Fruit fly (Drosophila melanogaster) whole organism: ENCODE results near the gene papi.

Experiments
- CG8478 ChIP-seq: fragments of >200 bp; optimal IDR thresholded peaks from 2 replicates; lab custom pipeline; 2018; ENCODE audit warnings: inconsistent platforms
- Dll ChIP-seq: fragments of >200 bp; optimal IDR thresholded peaks from 2 replicates; lab custom pipeline; 2017
- EcR ChIP-seq, 2 experiments: fragments of >200 bp; optimal IDR thresholded peaks; 2 replicates each; lab custom pipeline; 2017; ENCODE audit warnings: missing biosample characterization in 2 of 2, missing genetic modification characterization in 2 of 2, missing genetic modification reagents in 2 of 2
- pan ChIP-seq: fragments of >200 bp; optimal IDR thresholded peaks from 2 replicates; lab custom pipeline; 2017
- psq ChIP-seq: fragments of >200 bp; optimal IDR thresholded peaks from 2 replicates; lab custom pipeline; 2017
- usp ChIP-seq: fragments of >200 bp; optimal IDR thresholded peaks from 2 replicates; lab custom pipeline; 2017; ENCODE audit warnings: missing biosample characterization, missing genetic modification characterization, mixed read lengths

The papi gene

DNA sequence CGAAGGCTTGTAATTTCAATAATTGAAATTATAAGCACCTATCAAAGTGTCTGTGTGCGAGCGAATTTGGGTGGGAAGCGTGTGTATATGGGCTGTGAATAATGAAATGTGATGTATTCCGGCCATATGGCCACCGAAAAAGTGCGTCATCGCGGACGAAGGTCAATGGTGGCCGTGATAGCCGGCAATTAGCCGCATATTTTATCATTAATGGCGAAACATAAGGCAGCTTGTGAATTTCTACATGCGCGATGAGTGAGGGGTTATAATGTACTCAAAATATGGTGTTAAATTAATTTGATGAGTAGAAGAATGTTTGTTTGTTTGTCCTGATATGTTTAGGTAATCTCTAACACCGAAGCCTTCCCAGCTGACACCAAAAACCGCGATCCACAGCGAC lies 29.1 kb upstream of the papi start:
- TF ChIP-seq EcR (GFP tag; optimal IDR thresholded peaks at IDR 0.05; lab: Kevin White, UChicago) (no peak), psq (lab: Kevin White, UChicago) (no peak), CG8478 (lab: Kevin White, UChicago) (no peak), usp (GFP tag; lab: Kevin White, UChicago) (no peak), Dll (lab: Kevin White, UChicago) (no peak), pan (lab: Kevin White, UChicago) (no peak)

- no peak for TF ChIP-seq EcR (GFP tag; optimal IDR thresholded peaks at IDR 0.05; lab: Kevin White, UChicago)
- TF ChIP-seq CG8478 (lab: Kevin White, UChicago): no peak
- no peak for TF ChIP-seq Dll (lab: Kevin White, UChicago)
- TF ChIP-seq psq (lab: Kevin White, UChicago): no peak
- no peak for TF ChIP-seq usp (GFP tag; lab: Kevin White, UChicago)
- TF ChIP-seq pan (lab: Kevin White, UChicago): no peak
Observed at dm6 chr2L:2192123-2192601, 28.4 kb upstream of the papi start, which contains the start of gene CG10874. Gene CG10874 (minus strand): TSS chr2L:2192386.

DNA sequence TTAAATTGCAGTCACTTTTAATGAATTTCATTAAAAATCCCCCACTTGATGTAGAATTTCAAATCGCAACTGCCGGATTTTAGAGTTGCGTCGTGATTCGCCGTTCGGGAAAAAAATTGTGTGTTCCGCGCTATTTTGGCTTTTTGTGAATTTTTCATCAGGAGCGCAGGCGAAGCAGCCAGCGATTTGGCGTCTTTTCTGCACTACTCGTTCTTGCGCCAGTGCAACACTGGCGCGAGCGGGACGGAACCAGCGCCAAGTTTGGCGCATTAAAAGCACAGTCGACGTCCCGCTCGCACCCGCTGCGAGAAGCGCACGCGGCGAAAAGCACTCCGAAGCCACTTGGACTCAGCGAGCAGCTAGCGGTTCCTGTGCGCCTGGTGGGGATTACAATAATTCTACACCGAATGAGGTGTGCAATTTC lies 27.2 kb upstream of the papi start:
- TF ChIP-seq pan (lab: Kevin White, UChicago) (no peak), CG8478 (lab: Kevin White, UChicago) (peak; percentile 50), Dll (lab: Kevin White, UChicago) (peak; percentile 38), EcR (GFP tag; optimal IDR thresholded peaks at IDR 0.05; lab: Kevin White, UChicago) (peak; percentile 25 to 69)

dm6 chr2L:2194305-2194828 lies 26.2 kb upstream of the papi start:
- TF ChIP-seq psq (lab: Kevin White, UChicago): no peak
- no peak for TF ChIP-seq pan (lab: Kevin White, UChicago)
- TF ChIP-seq CG8478 (lab: Kevin White, UChicago): no peak
- no peak for TF ChIP-seq usp (GFP tag; lab: Kevin White, UChicago)
- peak in 1 of 2 experiments; percentile 31 for TF ChIP-seq EcR (GFP tag; optimal IDR thresholded peaks at IDR 0.05; lab: Kevin White, UChicago)
- TF ChIP-seq Dll (lab: Kevin White, UChicago): no peak

DNA sequence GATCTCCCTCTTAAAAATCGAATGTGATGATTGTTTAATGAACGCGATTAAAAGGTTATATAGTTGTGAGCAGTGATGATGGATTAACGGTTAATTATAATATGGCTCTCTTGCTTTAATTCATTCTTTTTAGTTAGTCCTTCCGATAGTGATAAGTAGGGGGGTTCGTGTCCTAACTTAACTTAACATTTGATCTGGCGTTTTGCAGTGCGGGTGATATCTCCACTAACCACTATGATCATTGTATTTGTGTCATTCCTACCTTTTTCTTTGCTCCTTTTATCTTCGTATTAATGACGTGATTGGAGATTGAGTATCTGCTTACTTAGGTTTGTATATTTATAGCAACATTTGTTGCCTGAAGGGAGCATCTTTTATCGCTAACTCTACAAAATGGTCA lies 25.2 kb upstream of the papi start:
- TF ChIP-seq EcR (GFP tag; optimal IDR thresholded peaks at IDR 0.05; lab: Kevin White, UChicago) (no peak), pan (lab: Kevin White, UChicago) (no peak), psq (lab: Kevin White, UChicago) (no peak), usp (GFP tag; lab: Kevin White, UChicago) (no peak), Dll (lab: Kevin White, UChicago) (no peak), CG8478 (lab: Kevin White, UChicago) (no peak)

- TF ChIP-seq usp (GFP tag; lab: Kevin White, UChicago): no peak
- TF ChIP-seq pan (lab: Kevin White, UChicago): no peak
- TF ChIP-seq EcR (GFP tag; optimal IDR thresholded peaks at IDR 0.05; lab: Kevin White, UChicago): peak; percentile 100
- peak; percentile 33 for TF ChIP-seq CG8478 (lab: Kevin White, UChicago)
- TF ChIP-seq Dll (lab: Kevin White, UChicago): peak; percentile 87
- TF ChIP-seq psq (lab: Kevin White, UChicago): no peak
Observed at dm6 chr2L:2196590-2197474, 23.7 kb upstream of the papi start.

dm6 chr2L:2197475-2198118 lies 23.0 kb upstream of the papi start, which contains the start of gene COX7AL2:
Gene COX7AL2 (minus strand): TSS chr2L:2197912.
- peak in 1 of 2 experiments; percentile 89 for TF ChIP-seq EcR (GFP tag; optimal IDR thresholded peaks at IDR 0.05; lab: Kevin White, UChicago)
- TF ChIP-seq CG8478 (lab: Kevin White, UChicago): no peak

DNA sequence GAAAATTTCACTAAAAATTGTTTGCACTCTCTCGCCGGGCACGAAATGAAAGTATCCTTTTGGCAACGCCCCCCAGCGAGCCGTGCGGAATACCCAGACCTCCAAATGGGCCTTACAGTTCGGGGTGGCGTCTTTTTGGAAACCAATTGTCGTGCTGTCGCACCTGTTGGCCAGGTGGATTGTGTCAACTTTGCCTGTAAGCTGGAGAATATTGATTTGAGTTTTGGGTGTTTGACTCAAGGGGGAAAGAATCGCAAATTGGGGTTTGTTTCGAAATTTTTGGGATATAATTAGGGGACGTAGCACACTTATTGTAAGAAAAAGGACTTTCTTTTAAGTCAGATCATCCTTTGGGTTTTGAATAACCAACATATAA lies 22.4 kb upstream of the papi start:
- TF ChIP-seq psq (lab: Kevin White, UChicago): no peak
- no peak for TF ChIP-seq EcR (GFP tag; optimal IDR thresholded peaks at IDR 0.05; lab: Kevin White, UChicago)
- TF ChIP-seq Dll (lab: Kevin White, UChicago): no peak
- TF ChIP-seq usp (GFP tag; lab: Kevin White, UChicago): no peak
- TF ChIP-seq CG8478 (lab: Kevin White, UChicago): no peak
- TF ChIP-seq pan (lab: Kevin White, UChicago): no peak

DNA sequence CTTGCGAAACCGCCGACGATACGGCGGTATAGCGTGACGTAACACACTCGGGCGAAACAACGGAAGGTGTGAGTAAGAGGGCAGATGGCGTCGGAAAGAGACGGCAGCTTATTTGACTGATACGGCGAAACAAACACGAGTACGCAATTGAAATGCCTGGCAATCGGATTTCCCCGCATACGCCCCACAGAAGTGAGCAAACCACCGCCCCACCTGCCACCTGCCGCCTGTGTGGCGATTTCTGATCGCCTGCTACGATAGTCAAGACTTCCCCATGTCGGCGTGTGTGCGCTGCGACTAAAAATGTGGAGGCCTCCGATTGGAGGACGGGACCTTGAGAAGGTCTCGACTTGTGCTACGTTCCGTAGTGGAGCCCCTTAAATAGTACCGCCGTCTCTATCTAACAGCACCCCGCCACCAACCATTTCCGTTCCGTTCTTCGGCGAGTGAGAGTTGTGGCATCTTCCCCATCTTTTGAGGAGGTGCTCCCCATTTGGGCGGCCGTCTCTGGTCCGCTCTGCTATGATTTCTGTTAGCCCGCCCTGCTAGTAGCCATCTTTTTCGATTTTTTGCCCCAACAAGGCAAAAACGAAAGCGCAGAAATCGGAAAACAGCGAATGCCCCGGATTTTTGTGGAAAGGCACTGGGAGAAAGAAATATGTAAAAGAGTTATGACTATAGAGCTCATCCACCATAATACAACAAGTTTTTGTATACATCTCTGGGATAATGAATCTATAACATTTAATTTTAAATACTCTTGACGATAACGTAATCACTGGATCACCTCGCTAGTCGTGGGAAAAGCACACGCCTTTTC lies 21.7 kb upstream of the papi start:
- peak; percentile 65 to 90 for TF ChIP-seq EcR (GFP tag; optimal IDR thresholded peaks at IDR 0.05; lab: Kevin White, UChicago)
- TF ChIP-seq pan (lab: Kevin White, UChicago): no peak
- TF ChIP-seq CG8478 (lab: Kevin White, UChicago): peak; percentile 21

- TF ChIP-seq psq (lab: Kevin White, UChicago): no peak
- TF ChIP-seq EcR (GFP tag; optimal IDR thresholded peaks at IDR 0.05; lab: Kevin White, UChicago): no peak
- no peak for TF ChIP-seq CG8478 (lab: Kevin White, UChicago)
- TF ChIP-seq usp (GFP tag; lab: Kevin White, UChicago): no peak
- TF ChIP-seq pan (lab: Kevin White, UChicago): no peak
- no peak for TF ChIP-seq Dll (lab: Kevin White, UChicago)
Observed at dm6 chr2L:2199433-2199796, 21.1 kb upstream of the papi start.
